Worm (Caenorhabditis elegans): ENCODE data around the gene srh-41.

- TF ChIP-seq jun-1 (tag; optimal IDR thresholded peaks at IDR 0.05) (no peak), lin-39 (tag; optimal IDR thresholded peaks at IDR 0.05) (no peak), ama-1 (optimal IDR thresholded peaks at IDR 0.05) (no peak), sox-4 (tag; optimal IDR thresholded peaks at IDR 0.05) (no peak), nhr-76 (tag; optimal IDR thresholded peaks at IDR 0.05) (no peak), efl-1 (optimal IDR thresholded peaks at IDR 0.05) (no peak), efl-1 (GFP tag; optimal IDR thresholded peaks at IDR 0.05 in 1 of 2) (no peak), egl-27 (tag; optimal IDR thresholded peaks at IDR 0.05) (no peak), mef-2 (tag; optimal IDR thresholded peaks at IDR 0.05) (no peak), ceh-90 (tag; optimal IDR thresholded peaks at IDR 0.05) (no peak), lin-35 (GFP tag; optimal IDR thresholded peaks at IDR 0.05) (no peak)
Measured at ce11 chrII:14311537-14311936, 24.4 kb upstream of the srh-41 start.

Data from whole organism, L1 larva.